Worm (Caenorhabditis elegans) whole organism, L4/young adult: Measurements from ENCODE around the gene F49F1.12.
"Not testable (repeated sequence)": the region's sequence is repeated elsewhere in the genome, so short reads cannot be mapped to it uniquely, and the experiment has no call there.

ENCODE experiments used
- W03F9.2 ChIP-seq: fragments of 150-350 bp; optimal IDR thresholded peaks from 2 replicates; lab custom pipeline; 2014; ENCODE audit warnings: missing biosample characterization, missing genetic modification characterization
- dao-5 ChIP-seq: sonication (generic microtip); optimal IDR thresholded peaks from 2 replicates; lab custom pipeline; 2016; ENCODE audit warnings: missing genotype, missing genetic modification characterization, moderate library complexity, missing compliant biosample characterization
- him-1 ChIP-seq: sonication (generic microtip); optimal IDR thresholded peaks from 2 replicates; lab custom pipeline; 2016; ENCODE audit warnings: missing genotype, missing genetic modification reagents, missing genetic modification characterization, missing compliant biosample characterization

Gene F49F1.12

ce11 chrIV:4147891-4148290 lies 5.0 kb upstream of the F49F1.12 start:
- TF ChIP-seq him-1 (tag; lab: Kevin White, UChicago) (no peak), dao-5 (tag; lab: Kevin White, UChicago) (no peak), W03F9.2 (tag; lab: Kevin White, UChicago) (no peak)

ce11 chrIV:4144784-4145183 lies 1.9 kb upstream of the F49F1.12 start, which contains the start of gene R07C12.3:
Gene R07C12.3, plus strand, starts transcription at chrIV:4145084.
- no peak for TF ChIP-seq dao-5 (tag; lab: Kevin White, UChicago)
- TF ChIP-seq W03F9.2 (tag; lab: Kevin White, UChicago) = no peak
- no peak for TF ChIP-seq him-1 (tag; lab: Kevin White, UChicago)

- TF ChIP-seq W03F9.2 (tag; lab: Kevin White, UChicago) (no peak), him-1 (tag; lab: Kevin White, UChicago) (no peak), dao-5 (tag; lab: Kevin White, UChicago) (no peak)
These were observed 1.6 kb downstream of the F49F1.12 start, which contains the start of gene F49F1.11 for ce11 chrIV:4141311-4141710. Gene F49F1.11, minus strand, starts transcription at chrIV:4141411.

ce11 chrIV:4140265-4140664 lies 2.6 kb downstream of the F49F1.12 start, which contains the start of gene F49F1.18:
Gene F49F1.18, minus strand, starts transcription at chrIV:4140365.
- TF ChIP-seq dao-5 (tag; lab: Kevin White, UChicago) = no peak
- TF ChIP-seq him-1 (tag; lab: Kevin White, UChicago) = no peak
- no peak for TF ChIP-seq W03F9.2 (tag; lab: Kevin White, UChicago)

ce11 chrIV:4139022-4139421 lies 3.9 kb downstream of the F49F1.12 start, which contains the start of gene F49F1.10:
Gene F49F1.10, minus strand, starts transcription at chrIV:4139122.
- no peak for TF ChIP-seq dao-5 (tag; lab: Kevin White, UChicago)
- TF ChIP-seq him-1 (tag; lab: Kevin White, UChicago) = no peak
- no peak for TF ChIP-seq W03F9.2 (tag; lab: Kevin White, UChicago)

- TF ChIP-seq W03F9.2 (tag; lab: Kevin White, UChicago) (no peak), dao-5 (tag; lab: Kevin White, UChicago) (no peak), him-1 (tag; lab: Kevin White, UChicago) (no peak)
These were observed 5.4 kb downstream of the F49F1.12 start, which contains the start of gene F49F1.9 for ce11 chrIV:4137472-4137871. Gene F49F1.9, minus strand, starts transcription at chrIV:4137572.

ce11 chrIV:4135744-4136143 lies 7.1 kb downstream of the F49F1.12 start, which contains the start of gene F49F1.17:
Gene F49F1.17, minus strand, starts transcription at chrIV:4135844.
- no peak for TF ChIP-seq dao-5 (tag; lab: Kevin White, UChicago)
- TF ChIP-seq him-1 (tag; lab: Kevin White, UChicago) = no peak
- TF ChIP-seq W03F9.2 (tag; lab: Kevin White, UChicago) = no peak

- TF ChIP-seq dao-5, him-1, W03F9.2 (tag; lab: Kevin White, UChicago): not testable (repeated sequence)
These were observed 17.2 kb downstream of the F49F1.12 start, which contains the start of gene F49F1.7 for ce11 chrIV:4125657-4126056. Gene F49F1.7, minus strand, starts transcription at chrIV:4125757.

ce11 chrIV:4123083-4123482 lies 19.8 kb downstream of the F49F1.12 start, which contains the start of gene mul-1:
Gene mul-1, minus strand, starts transcription at chrIV:4123166.
- TF ChIP-seq him-1 (tag; lab: Kevin White, UChicago) = no peak

ce11 chrIV:4121055-4121454 lies 21.8 kb downstream of the F49F1.12 start:
- TF ChIP-seq dao-5 (tag; lab: Kevin White, UChicago) (no peak), W03F9.2 (tag; lab: Kevin White, UChicago) (no peak), him-1 (tag; lab: Kevin White, UChicago) (no peak)

- no peak for TF ChIP-seq W03F9.2 (tag; lab: Kevin White, UChicago)
- no peak for TF ChIP-seq dao-5 (tag; lab: Kevin White, UChicago)
- TF ChIP-seq him-1 (tag; lab: Kevin White, UChicago) = no peak
These were observed 22.6 kb downstream of the F49F1.12 start, which contains the start of gene F49F1.5 for ce11 chrIV:4120263-4120662. Gene F49F1.5, minus strand, starts transcription at chrIV:4120415.

- no peak for TF ChIP-seq W03F9.2 (tag; lab: Kevin White, UChicago)
These were observed 25.5 kb downstream of the F49F1.12 start, which contains the start of gene drd-50 for ce11 chrIV:4117432-4117831. Gene drd-50, plus strand, starts transcription at chrIV:4117732.

- TF ChIP-seq W03F9.2 (tag; lab: Kevin White, UChicago) (no peak), dao-5 (tag; lab: Kevin White, UChicago) (no peak), him-1 (tag; lab: Kevin White, UChicago) (no peak)
These were observed 27.3 kb downstream of the F49F1.12 start, which contains the start of the genes F49F1.4 and F49F1.2 for ce11 chrIV:4115634-4116033. Gene F49F1.4, minus strand, starts transcription at chrIV:4115734. Gene F49F1.2, plus strand, starts transcription at chrIV:4115943.

ce11 chrIV:4114526-4114925 lies 28.4 kb downstream of the F49F1.12 start, which contains the start of gene F49F1.15:
Gene F49F1.15, minus strand, starts transcription at chrIV:4114626.
- TF ChIP-seq him-1 (tag; lab: Kevin White, UChicago) (no peak), W03F9.2 (tag; lab: Kevin White, UChicago) (no peak), dao-5 (tag; lab: Kevin White, UChicago) (no peak)
